Worm (Caenorhabditis elegans) whole organism, L4 larva: ENCODE results near the gene H20J04.4.
A peak's percentile ranks its signal among the peaks of the same experiment; 100 is the strongest.

ENCODE experiments used
- D1046.2 ChIP-seq: fragments of 200-800 bp; sonication (Bioruptor generic); IDR thresholded peaks from 2 replicates; pipeline ENCODE4 v1.3.6; 2022; ENCODE audit warnings: missing genetic modification characterization, missing compliant biosample characterization
- F10B5.3 ChIP-seq: sonication (generic microtip); optimal IDR thresholded peaks from 2 replicates; lab custom pipeline; 2016; ENCODE audit warnings: mild to moderate bottlenecking, missing genetic modification characterization, missing compliant biosample characterization
- ama-1 ChIP-seq: fragments of 150-350 bp; optimal IDR thresholded peaks from 2 replicates; lab custom pipeline; 2014; ENCODE audit warnings: inconsistent platforms, mixed read lengths
- ceh-20 ChIP-seq: fragments of 200-800 bp; sonication (Bioruptor generic); IDR thresholded peaks from 2 replicates; pipeline ENCODE4 v1.3.6; 2022; ENCODE audit warnings: missing genetic modification reagents, missing genetic modification characterization, missing compliant biosample characterization
- ceh-82 ChIP-seq: sonication (generic microtip); optimal IDR thresholded peaks from 2 replicates; lab custom pipeline; 2017; ENCODE audit warnings: missing biosample characterization, missing genetic modification characterization
- ctbp-1 ChIP-seq: fragments of 200-800 bp; sonication (Bioruptor generic); IDR thresholded peaks from 2 replicates; pipeline ENCODE4 v1.3.6; 2022; ENCODE audit warnings: missing genetic modification reagents, missing genetic modification characterization, missing compliant biosample characterization
- daf-16 ChIP-seq, 3 experiments: sonication (generic microtip); optimal IDR thresholded peaks; 2 replicates each; lab custom pipeline; 2016 to 2017; ENCODE audit warnings: missing genetic modification characterization in 3 of 3, missing genetic modification reagents in 3 of 3, mild to moderate bottlenecking in 2 of 3, missing compliant biosample characterization in 2 of 3, missing biosample characterization in 1 of 3, moderate library complexity in 1 of 3
- dmd-9 ChIP-seq: fragments of 200-800 bp; sonication (Bioruptor generic); IDR thresholded peaks from 2 replicates; pipeline ENCODE4 v1.3.6; 2022; ENCODE audit warnings: missing genetic modification reagents, missing genetic modification characterization, missing compliant biosample characterization
- dpl-1 ChIP-seq: fragments of 150-350 bp; optimal IDR thresholded peaks from 2 replicates; lab custom pipeline; 2014; ENCODE audit warnings: missing biosample characterization, missing genetic modification reagents, missing genetic modification characterization
- duxl-1 ChIP-seq: sonication (generic microtip); optimal IDR thresholded peaks from 2 replicates; lab custom pipeline; 2016; ENCODE audit warnings: mild to moderate bottlenecking, missing genetic modification characterization, moderate library complexity, missing compliant biosample characterization; ENCODE audit not compliant: poor library complexity
- dve-1 ChIP-seq: sonication (generic microtip); optimal IDR thresholded peaks from 2 replicates; lab custom pipeline; 2017; ENCODE audit warnings: antibody characterized with exemption, mild to moderate bottlenecking, missing genetic modification characterization, missing compliant biosample characterization; ENCODE audit not compliant: insufficient read depth
- egl-43 ChIP-seq: fragments of 200-800 bp; sonication (Bioruptor generic); IDR thresholded peaks from 2 replicates; pipeline ENCODE4 v1.3.6; 2022; ENCODE audit warnings: missing genetic modification reagents, missing genetic modification characterization, missing compliant biosample characterization
- fkh-10 ChIP-seq: fragments of 150-350 bp; optimal IDR thresholded peaks from 2 replicates; lab custom pipeline; 2014; ENCODE audit warnings: missing biosample characterization, missing genetic modification reagents, missing genetic modification characterization
- fos-1 ChIP-seq: fragments of 150-350 bp; optimal IDR thresholded peaks from 2 replicates; lab custom pipeline; 2014; ENCODE audit warnings: missing biosample characterization, missing genetic modification characterization
- hif-1 ChIP-seq, 2 experiments: sonication (generic microtip); optimal IDR thresholded peaks; 2 replicates each; lab custom pipeline; 2016 to 2017; ENCODE audit warnings: missing compliant biosample characterization in 2 of 2, missing genetic modification characterization in 2 of 2, missing genetic modification reagents in 2 of 2, missing genotype in 2 of 2, mild to moderate bottlenecking in 1 of 2
- hlh-11 ChIP-seq: fragments of 200-800 bp; sonication (Bioruptor generic); optimal IDR thresholded peaks from 2 replicates; lab custom pipeline; 2018; ENCODE audit warnings: mild to moderate bottlenecking, missing genetic modification characterization, missing compliant biosample characterization
- hlh-30 ChIP-seq: sonication (generic microtip); optimal IDR thresholded peaks from 2 replicates; lab custom pipeline; 2017; ENCODE audit warnings: antibody characterized with exemption, mild to moderate bottlenecking, missing genetic modification characterization, missing compliant biosample characterization; ENCODE audit not compliant: insufficient read depth
- hmg-1.1 ChIP-seq: fragments of 200-800 bp; sonication (Bioruptor generic); IDR thresholded peaks from 2 replicates; pipeline ENCODE4 v1.3.6; 2022; ENCODE audit warnings: missing genetic modification reagents, missing genetic modification characterization, missing compliant biosample characterization
- jun-1 ChIP-seq: fragments of 150-350 bp; optimal IDR thresholded peaks from 2 replicates; lab custom pipeline; 2014; ENCODE audit warnings: missing biosample characterization, missing genetic modification reagents, missing genetic modification characterization
- lin-13 ChIP-seq: fragments of 150-350 bp; optimal IDR thresholded peaks from 2 replicates; lab custom pipeline; 2014; ENCODE audit warnings: missing biosample characterization, missing genetic modification reagents, missing genetic modification characterization
- lin-15B ChIP-seq: fragments of 150-350 bp; sonication (generic microtip); optimal IDR thresholded peaks from 3 replicates; lab custom pipeline; 2014; ENCODE audit warnings: missing biosample characterization, missing genetic modification characterization
- lin-39 ChIP-seq: fragments of 150-350 bp; optimal IDR thresholded peaks from 2 replicates; lab custom pipeline; 2014; ENCODE audit warnings: missing biosample characterization, missing genetic modification reagents, missing genetic modification characterization
- lir-3 ChIP-seq: sonication (generic microtip); optimal IDR thresholded peaks from 2 replicates; lab custom pipeline; 2016; ENCODE audit warnings: mild to moderate bottlenecking, missing genetic modification characterization, missing compliant biosample characterization
- madf-5 ChIP-seq, 2 experiments: fragments of 200-800 bp; sonication (Bioruptor generic); IDR thresholded peaks; 2 replicates each; pipeline ENCODE4 v1.3.6; 2022; ENCODE audit warnings: missing compliant biosample characterization in 2 of 2, missing genetic modification characterization in 2 of 2
- madf-9 ChIP-seq: fragments of 200-800 bp; sonication (Bioruptor generic); conservative IDR thresholded peaks from 2 replicates; pipeline ENCODE4 v1.3.6; 2022; ENCODE audit warnings: missing genetic modification reagents, missing genetic modification characterization, missing compliant biosample characterization
- mxl-2 ChIP-seq: fragments of 200-800 bp; sonication (Bioruptor generic); conservative IDR thresholded peaks from 2 replicates; pipeline ENCODE4 v1.3.6; 2022; ENCODE audit warnings: missing genetic modification reagents, missing genetic modification characterization, missing compliant biosample characterization
- nhr-11 ChIP-seq: fragments of 150-350 bp; optimal IDR thresholded peaks from 2 replicates; lab custom pipeline; 2014; ENCODE audit warnings: missing biosample characterization, missing genetic modification characterization
- nhr-237 ChIP-seq: sonication (generic microtip); optimal IDR thresholded peaks from 2 replicates; lab custom pipeline; 2017; ENCODE audit warnings: missing biosample characterization, missing genetic modification characterization
- nhr-42 ChIP-seq: fragments of 200-800 bp; sonication (Bioruptor generic); IDR thresholded peaks from 2 replicates; pipeline ENCODE4 v1.3.6; 2022; ENCODE audit warnings: missing genetic modification characterization, missing compliant biosample characterization
- php-3 ChIP-seq: fragments of 200-800 bp; sonication (Bioruptor generic); IDR thresholded peaks from 2 replicates; pipeline ENCODE4 v1.3.6; 2022; ENCODE audit warnings: missing genetic modification reagents, missing genetic modification characterization, missing compliant biosample characterization
- saeg-2 ChIP-seq: fragments of 200-800 bp; sonication (Bioruptor generic); IDR thresholded peaks from 2 replicates; pipeline ENCODE4 v1.3.6; 2022; ENCODE audit warnings: missing genetic modification reagents, missing genetic modification characterization, missing compliant biosample characterization
- skn-1 ChIP-seq: fragments of 150-350 bp; optimal IDR thresholded peaks from 2 replicates; lab custom pipeline; 2014; ENCODE audit warnings: missing biosample characterization, missing genetic modification characterization
- snpc-4 ChIP-seq: fragments of 150-350 bp; optimal IDR thresholded peaks from 2 replicates; lab custom pipeline; 2014; ENCODE audit warnings: missing biosample characterization, missing genetic modification characterization
- spr-1 ChIP-seq: sonication (generic microtip); optimal IDR thresholded peaks from 2 replicates; lab custom pipeline; 2016; ENCODE audit warnings: mild to moderate bottlenecking, missing genetic modification characterization, missing compliant biosample characterization
- spr-3 ChIP-seq: fragments of 200-800 bp; sonication (Bioruptor generic); optimal IDR thresholded peaks from 2 replicates; lab custom pipeline; 2018; ENCODE audit warnings: mild to moderate bottlenecking, missing genetic modification characterization, missing compliant biosample characterization
- unc-39 ChIP-seq: sonication (generic microtip); optimal IDR thresholded peaks from 2 replicates; lab custom pipeline; 2017; ENCODE audit warnings: missing biosample characterization, missing genetic modification characterization
- unc-62 ChIP-seq, 3 experiments: fragments of 150-350 bp in 1 of 3; sonication (generic microtip); optimal IDR thresholded peaks in 2 of 3; peaks in 1 of 3; 1 replicate in 1 of 3; 2 replicates in 2 of 3; lab custom pipeline; 2014 to 2017; ENCODE audit warnings: missing biosample characterization in 3 of 3, missing genetic modification characterization in 3 of 3, missing genetic modification reagents in 3 of 3, missing genotype in 1 of 3
- ztf-7 ChIP-seq: fragments of 150-350 bp; optimal IDR thresholded peaks from 2 replicates; lab custom pipeline; 2014; ENCODE audit warnings: missing biosample characterization, missing genetic modification characterization

Gene H20J04.4

ce11 chrII:4299227-4299703 is 29.6 kb upstream of the H20J04.4 start, which contains the start of gene sco-1 (continued):
- TF ChIP-seq snpc-4, result peak; percentile 60
- TF ChIP-seq ctbp-1, result peak; percentile 88
- TF ChIP-seq spr-3 (GFP tag; lab: Kevin White, UChicago), result peak; percentile 56
- TF ChIP-seq unc-39, result no peak
- peak; percentile 85 for TF ChIP-seq ztf-7 (tag; lab: Kevin White, UChicago)

ce11 chrII:4301307-4301706 is 27.5 kb upstream of the H20J04.4 start, which contains the start of gene gtf-2F1:
TSS of gene gtf-2F1 (plus strand) at chrII:4301607.
- peak in 1 of 2 experiments; percentile 41 for TF ChIP-seq unc-62 (GFP tag; optimal IDR thresholded peaks at IDR 0.05 in 1 of 2; lab: Kevin White, UChicago)
- no peak for TF ChIP-seq unc-62 (tag; optimal IDR thresholded peaks at IDR 0.05; lab: Kevin White, UChicago)
- TF ChIP-seq madf-5 (GFP tag; IDR thresholded peaks at IDR 0.05; lab: Robert Waterston, UW), result no peak
- TF ChIP-seq ceh-82 (tag; lab: Kevin White, UChicago), result no peak

ce11 chrII:4306921-4307630 is 21.7 kb upstream of the H20J04.4 start, which contains the start of gene Y52E8A.3:
TSS of gene Y52E8A.3 (minus strand) at chrII:4306971.
- TF ChIP-seq saeg-2 (GFP tag; lab: Robert Waterston, UW), result no peak
- no peak for TF ChIP-seq daf-16 (GFP tag; optimal IDR thresholded peaks at IDR 0.05; lab: Kevin White, UChicago)
- peak; percentile 60 for TF ChIP-seq daf-16 (tag; optimal IDR thresholded peaks at IDR 0.05; lab: Kevin White, UChicago)
- no peak for TF ChIP-seq lin-15B (tag; lab: Kevin White, UChicago)
- TF ChIP-seq dpl-1 (GFP tag; lab: Kevin White, UChicago), result no peak
- no peak for TF ChIP-seq jun-1
- TF ChIP-seq madf-9 (GFP tag; lab: Robert Waterston, UW), result no peak
- no peak for TF ChIP-seq php-3 (GFP tag; lab: Robert Waterston, UW)
- TF ChIP-seq unc-62 (GFP tag; optimal IDR thresholded peaks at IDR 0.05 in 1 of 2; lab: Kevin White, UChicago), result peak in 1 of 2 experiments; percentile 91
- no peak for TF ChIP-seq unc-62 (tag; optimal IDR thresholded peaks at IDR 0.05; lab: Kevin White, UChicago)
- no peak for TF ChIP-seq duxl-1 (tag; lab: Kevin White, UChicago)
- TF ChIP-seq lin-13 (GFP tag; lab: Kevin White, UChicago), result no peak
- TF ChIP-seq, all 104 proteins: peak for 2

DNA sequence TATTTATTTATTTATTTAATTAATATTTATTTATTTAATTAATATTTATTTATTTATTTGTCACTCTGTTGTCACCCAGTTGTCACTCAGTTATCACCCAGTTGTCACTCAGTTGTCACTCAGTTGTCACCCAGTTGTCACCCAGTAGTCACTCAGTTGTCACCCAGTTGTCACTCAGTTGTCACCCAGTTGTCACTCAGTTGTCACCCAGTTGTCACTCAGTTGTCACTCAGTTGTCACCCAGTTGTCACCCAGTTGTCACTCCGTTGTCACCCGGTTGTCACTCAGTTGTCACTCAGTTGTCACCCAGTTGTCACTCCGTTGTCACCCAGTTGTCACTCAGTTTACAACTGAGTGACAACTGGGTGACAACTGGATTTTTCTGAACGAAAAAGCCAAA is 19.7 kb upstream of the H20J04.4 start:
- 0 out of 2 replicates have a peak, but pooled peaks have one; percentile 5 for TF ChIP-seq egl-43
- TF ChIP-seq D1046.2, result 0 out of 2 replicates have a peak, but pooled peaks have one; percentile 15
- peak; percentile 70; the same call in 1 of the 2 replicates for TF ChIP-seq dmd-9
- TF ChIP-seq ceh-20 (GFP tag; lab: Robert Waterston, UW), result peak; percentile 51; the same call in 1 of the 2 replicates

DNA sequence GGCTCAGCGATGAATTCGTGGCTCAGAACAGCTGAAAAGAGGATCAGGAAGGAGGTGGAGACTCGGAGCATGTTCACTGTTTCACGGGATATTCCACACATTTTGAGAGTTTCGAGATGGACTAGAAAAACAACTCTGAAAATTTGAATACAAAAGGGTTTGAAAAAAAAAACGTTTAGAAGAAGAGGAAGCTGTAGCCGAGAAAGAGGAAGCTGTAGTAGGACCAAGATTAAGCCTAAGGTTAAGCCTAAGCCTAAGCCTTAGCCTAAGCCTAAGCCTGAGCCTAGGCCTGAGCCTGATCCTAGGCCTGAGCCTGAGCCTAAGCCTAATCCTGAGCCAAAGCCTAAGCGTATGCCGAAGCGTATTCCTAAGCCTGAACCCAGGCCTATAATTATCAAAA is 16.7 kb upstream of the H20J04.4 start, which contains the start of gene plep-1:
TSS of gene plep-1 (minus strand) at position 101 of the 400 bp plus-strand sequence.
- TF ChIP-seq nhr-237 (tag; lab: Kevin White, UChicago) (no peak), dmd-9 (no peak), F10B5.3 (tag; lab: Kevin White, UChicago) (no peak), mxl-2 (GFP tag; lab: Robert Waterston, UW) (no peak), spr-3 (GFP tag; lab: Kevin White, UChicago) (no peak), skn-1 (tag; lab: Kevin White, UChicago) (no peak), ama-1 (lab: Kevin White, UChicago) (no peak), lir-3 (tag; lab: Kevin White, UChicago) (no peak), hlh-30 (tag; lab: Kevin White, UChicago) (no peak), spr-1 (tag; lab: Kevin White, UChicago) (no peak), hlh-11 (no peak), fos-1 (tag; lab: Kevin White, UChicago) (no peak), nhr-11 (tag; lab: Kevin White, UChicago) (no peak), nhr-42 (no peak), lin-39 (tag; lab: Kevin White, UChicago) (no peak), fkh-10 (no peak), duxl-1 (tag; lab: Kevin White, UChicago) (no peak), dve-1 (tag; lab: Kevin White, UChicago) (no peak), hif-1 (tag; optimal IDR thresholded peaks at IDR 0.05; lab: Kevin White, UChicago) (no peak), hmg-1.1 (GFP tag; lab: Robert Waterston, UW) (no peak)
- TF ChIP-seq, all 104 proteins: peak for 0
